Fruit fly (Drosophila melanogaster) whole organism, embryonic: ENCODE measurements around the gene CG32344.
A peak's percentile ranks its signal among the peaks of the same experiment; 100 is the strongest.

Experiments used
- B-H1 ChIP-seq: fragments of 200-800 bp; sonication (Bioruptor generic); IDR thresholded peaks from 3 replicates; pipeline ENCODE4 v1.3.6; 2022; ENCODE audit warnings: missing biosample characterization, missing genetic modification characterization
- CG10366 ChIP-seq: fragments of 200-800 bp; sonication (Bioruptor generic); IDR thresholded peaks from 2 replicates; pipeline ENCODE4 v1.3.6; 2022; ENCODE audit warnings: missing biosample characterization, missing genetic modification characterization
- CG10462 ChIP-seq: fragments of 200-800 bp; sonication (Bioruptor generic); optimal IDR thresholded peaks from 2 replicates; lab custom pipeline; 2016; ENCODE audit warnings: missing biosample characterization, missing genetic modification characterization
- CG10959 ChIP-seq: fragments of 200-800 bp; sonication (Bioruptor generic); IDR thresholded peaks from 2 replicates; pipeline ENCODE4 v1.3.6; 2022; ENCODE audit warnings: missing biosample characterization, missing genetic modification characterization
- CG1233 ChIP-seq: fragments of 200-800 bp; sonication (Bioruptor generic); optimal IDR thresholded peaks from 4 replicates; lab custom pipeline; 2018; ENCODE audit warnings: missing biosample characterization, mild to moderate bottlenecking, missing genetic modification characterization
- CG12391 ChIP-seq: fragments of 200-800 bp; sonication (Bioruptor generic); optimal IDR thresholded peaks from 3 replicates; lab custom pipeline; 2018; ENCODE audit warnings: missing biosample characterization, mild to moderate bottlenecking, missing genetic modification characterization, moderate library complexity
- CG13296 ChIP-seq: fragments of 200-800 bp; sonication (Bioruptor generic); optimal IDR thresholded peaks from 3 replicates; lab custom pipeline; 2018; ENCODE audit warnings: missing biosample characterization, mild to moderate bottlenecking, missing genetic modification characterization
- CG32532 ChIP-seq: fragments of 200-800 bp; sonication (Bioruptor generic); IDR thresholded peaks from 2 replicates; pipeline ENCODE4 v1.3.6; 2022; ENCODE audit warnings: missing biosample characterization, missing genetic modification characterization
- CG3407 ChIP-seq: fragments of 200-800 bp; sonication (Bioruptor generic); optimal IDR thresholded peaks from 2 replicates; lab custom pipeline; 2018; ENCODE audit warnings: missing biosample characterization, mild to moderate bottlenecking, missing genetic modification characterization
- CG34422 ChIP-seq: fragments of 200-800 bp; sonication (Bioruptor generic); IDR thresholded peaks from 3 replicates; pipeline ENCODE4 v1.3.6; 2022; ENCODE audit warnings: missing biosample characterization, missing genetic modification characterization
- CG3726 ChIP-seq: fragments of 200-800 bp; sonication (Bioruptor generic); IDR thresholded peaks from 3 replicates; pipeline ENCODE4, ENCODE4 v1.3.6; 2022; ENCODE audit warnings: missing biosample characterization, missing genetic modification characterization
- CG4328 ChIP-seq: fragments of 200-800 bp; sonication (Bioruptor generic); optimal IDR thresholded peaks from 3 replicates; lab custom pipeline; 2017; ENCODE audit warnings: missing biosample characterization, missing genetic modification reagents, missing genetic modification characterization
- CG4424 ChIP-seq: fragments of 200-800 bp; sonication (Bioruptor generic); optimal IDR thresholded peaks from 3 replicates; lab custom pipeline; 2016; ENCODE audit warnings: missing biosample characterization, missing genetic modification characterization
- CG6654 ChIP-seq: fragments of 200-800 bp; sonication (Bioruptor generic); optimal IDR thresholded peaks from 2 replicates; lab custom pipeline; 2017; ENCODE audit warnings: missing biosample characterization, mild to moderate bottlenecking, missing genetic modification characterization
- CG7987 ChIP-seq: fragments of 200-800 bp; sonication (Bioruptor generic); optimal IDR thresholded peaks from 2 replicates; lab custom pipeline; 2018; ENCODE audit warnings: missing biosample characterization, mild to moderate bottlenecking, missing genetic modification characterization, moderate library complexity
- CG8765 ChIP-seq: fragments of 200-800 bp; sonication (Bioruptor generic); IDR thresholded peaks from 2 replicates; pipeline ENCODE4 v1.3.6; 2022; ENCODE audit warnings: missing biosample characterization, missing genetic modification characterization
- Dip2 ChIP-seq: fragments of 200-800 bp; sonication (Bioruptor generic); IDR thresholded peaks from 2 replicates; pipeline ENCODE4 v1.3.6; 2022; ENCODE audit warnings: missing biosample characterization, missing genetic modification characterization
- Dll ChIP-seq: fragments of 200-800 bp; sonication (Bioruptor generic); IDR thresholded peaks from 4 replicates; pipeline ENCODE4 v1.3.6; 2022; ENCODE audit warnings: missing biosample characterization, missing genetic modification characterization; ENCODE audit not compliant: partially characterized antibody
- Drgx ChIP-seq: fragments of 200-800 bp; sonication (Bioruptor generic); IDR thresholded peaks from 2 replicates; pipeline ENCODE4 v1.3.6; 2022; ENCODE audit warnings: missing biosample characterization, missing genetic modification characterization
- GATAe ChIP-seq: fragments of 200-800 bp; sonication (Bioruptor generic); conservative IDR thresholded peaks from 2 replicates; pipeline ENCODE4 v1.3.6; 2022; ENCODE audit warnings: missing biosample characterization, missing genetic modification characterization
- H2.0 ChIP-seq: fragments of 200-800 bp; sonication (Bioruptor generic); IDR thresholded peaks from 2 replicates; pipeline ENCODE4 v1.3.6; 2022; ENCODE audit warnings: missing biosample characterization, missing genetic modification characterization
- Hr78 ChIP-seq, 2 experiments: fragments of 200-800 bp in 1 of 2; fragments of >200 bp in 1 of 2; sonication (Bioruptor generic) in 1 of 2; optimal IDR thresholded peaks; 2 replicates each; lab custom pipeline; 2017 to 2019; ENCODE audit warnings: missing biosample characterization in 2 of 2, missing genetic modification characterization in 2 of 2, mild to moderate bottlenecking in 1 of 2, moderate library complexity in 1 of 2
- Mad ChIP-seq: fragments of 200-800 bp; sonication (Bioruptor generic); optimal IDR thresholded peaks from 2 replicates; lab custom pipeline; 2016; ENCODE audit warnings: missing biosample characterization, missing genetic modification characterization
- NFAT ChIP-seq: fragments of 200-800 bp; sonication (Bioruptor generic); IDR thresholded peaks from 2 replicates; pipeline ENCODE4 v1.3.6; 2022; ENCODE audit warnings: missing biosample characterization, missing genetic modification characterization
- Oaz ChIP-seq: fragments of 200-800 bp; sonication (Bioruptor generic); IDR thresholded peaks from 2 replicates; pipeline ENCODE4 v1.3.6; 2022; ENCODE audit warnings: missing biosample characterization, missing genetic modification characterization
- Opbp ChIP-seq: fragments of 200-800 bp; sonication (Bioruptor generic); IDR thresholded peaks from 3 replicates; pipeline ENCODE4 v1.3.6; 2022; ENCODE audit warnings: missing biosample characterization, missing genetic modification characterization; ENCODE audit not compliant: partially characterized antibody
- Ravus ChIP-seq: fragments of 200-800 bp; sonication (Bioruptor generic); IDR thresholded peaks from 2 replicates; pipeline ENCODE4 v1.3.6; 2022; ENCODE audit warnings: missing biosample characterization, missing genetic modification characterization
- Six4 ChIP-seq: fragments of 200-800 bp; sonication (Bioruptor generic); optimal IDR thresholded peaks from 2 replicates; lab custom pipeline; 2016; ENCODE audit warnings: missing biosample characterization, missing genetic modification characterization
- Sox100B ChIP-seq: fragments of 200-800 bp; sonication (Bioruptor generic); optimal IDR thresholded peaks from 3 replicates; lab custom pipeline; 2018; ENCODE audit warnings: missing biosample characterization, mild to moderate bottlenecking, missing genetic modification characterization
- Tbp ChIP-seq: fragments of >200 bp; optimal IDR thresholded peaks from 2 replicates; lab custom pipeline; 2018; ENCODE audit warnings: missing biosample characterization, missing genetic modification characterization
- br ChIP-seq: fragments of >200 bp; optimal IDR thresholded peaks from 2 replicates; lab custom pipeline; 2017
- caup ChIP-seq: fragments of 200-800 bp; sonication (Bioruptor generic); optimal IDR thresholded peaks from 3 replicates; lab custom pipeline; 2017; ENCODE audit warnings: missing biosample characterization, mild to moderate bottlenecking, missing genetic modification characterization, moderate library complexity; ENCODE audit not compliant: severe bottlenecking
- corto ChIP-seq: fragments of 200-800 bp; sonication (Bioruptor generic); optimal IDR thresholded peaks from 2 replicates; lab custom pipeline; 2016; ENCODE audit warnings: missing biosample characterization, mild to moderate bottlenecking, missing genetic modification characterization, moderate library complexity
- crol ChIP-seq: fragments of 200-800 bp; sonication (Bioruptor generic); IDR thresholded peaks from 2 replicates; pipeline ENCODE4 v1.3.6; 2022; ENCODE audit warnings: missing biosample characterization, missing genetic modification characterization
- dati ChIP-seq: fragments of 200-800 bp; sonication (Bioruptor generic); IDR thresholded peaks from 2 replicates; pipeline ENCODE4 v1.3.6; 2022; ENCODE audit warnings: missing biosample characterization, missing genetic modification characterization
- ewg ChIP-seq: fragments of 200-800 bp; sonication (Bioruptor generic); optimal IDR thresholded peaks from 3 replicates; lab custom pipeline; 2017; ENCODE audit warnings: mild to moderate bottlenecking, missing biosample characterization, missing genetic modification reagents, missing genetic modification characterization
- gem ChIP-seq: fragments of 200-800 bp; sonication (Bioruptor generic); optimal IDR thresholded peaks from 2 replicates; lab custom pipeline; 2019; ENCODE audit warnings: missing biosample characterization, mild to moderate bottlenecking, missing genetic modification characterization, moderate library complexity
- gsb-n ChIP-seq: fragments of 200-800 bp; sonication (Bioruptor generic); optimal IDR thresholded peaks from 3 replicates; lab custom pipeline; 2018; ENCODE audit warnings: missing biosample characterization, mild to moderate bottlenecking, missing genetic modification characterization
- hb ChIP-seq: fragments of 200-800 bp; sonication (Bioruptor generic); IDR thresholded peaks from 3 replicates; pipeline ENCODE4 v1.3.6; 2022; ENCODE audit warnings: missing biosample characterization, missing genetic modification characterization; ENCODE audit not compliant: partially characterized antibody
- hth ChIP-seq: fragments of >200 bp; optimal IDR thresholded peaks from 2 replicates; lab custom pipeline; 2017; ENCODE audit warnings: inconsistent platforms
- jing ChIP-seq: fragments of 200-800 bp; sonication (Bioruptor generic); optimal IDR thresholded peaks from 2 replicates; lab custom pipeline; 2018; ENCODE audit warnings: missing biosample characterization, mild to moderate bottlenecking, missing genetic modification characterization
- lab ChIP-seq: fragments of 200-800 bp; sonication (Bioruptor generic); optimal IDR thresholded peaks from 3 replicates; lab custom pipeline; 2017; ENCODE audit warnings: missing biosample characterization, missing genetic modification characterization, mild to moderate bottlenecking, moderate library complexity, missing genetic modification reagents
- luna ChIP-seq: fragments of 200-800 bp; sonication (Bioruptor generic); optimal IDR thresholded peaks from 2 replicates; lab custom pipeline; 2016; ENCODE audit warnings: missing biosample characterization, missing genetic modification characterization
- pfk ChIP-seq: fragments of 200-800 bp; sonication (Bioruptor generic); optimal IDR thresholded peaks from 2 replicates; lab custom pipeline; 2018; ENCODE audit warnings: missing biosample characterization, mild to moderate bottlenecking, missing genetic modification characterization, moderate library complexity
- pnt ChIP-seq: fragments of 200-800 bp; sonication (Bioruptor generic); optimal IDR thresholded peaks from 3 replicates; lab custom pipeline; 2016; ENCODE audit warnings: missing biosample characterization, missing genetic modification characterization
- tin ChIP-seq: fragments of 200-800 bp; sonication (Bioruptor generic); optimal IDR thresholded peaks from 3 replicates; lab custom pipeline; 2016; ENCODE audit warnings: missing biosample characterization, missing genetic modification characterization
- trem ChIP-seq: fragments of 200-800 bp; optimal IDR thresholded peaks from 3 replicates; lab custom pipeline; 2019; ENCODE audit warnings: missing biosample characterization, mild to moderate bottlenecking, missing genetic modification characterization, moderate library complexity
- wek ChIP-seq: fragments of 200-800 bp; sonication (Bioruptor generic); optimal IDR thresholded peaks from 3 replicates; lab custom pipeline; 2018; ENCODE audit warnings: missing biosample characterization, mild to moderate bottlenecking, missing genetic modification characterization, moderate library complexity
- zen2 ChIP-seq: fragments of 200-800 bp; sonication (Bioruptor generic); IDR thresholded peaks from 3 replicates; pipeline ENCODE4 v1.3.6; 2022; ENCODE audit warnings: missing biosample characterization, missing genetic modification characterization; ENCODE audit not compliant: partially characterized antibody

CG32344 gene

dm6 chr3L:346656-347640, 22.4 kb upstream of the CG32344 start, which contains the start of gene mth (continued):
- TF ChIP-seq Sox100B (GFP tag; lab: Kevin White, UChicago) = peak; percentile 22
- TF ChIP-seq dati (GFP tag; lab: Robert Waterston, UW) = no peak
- TF ChIP-seq tin (GFP tag; lab: Kevin White, UChicago) = peak; percentile 21
- no peak for TF ChIP-seq NFAT (GFP tag; lab: Robert Waterston, UW)
- TF ChIP-seq Hr78 (GFP tag; optimal IDR thresholded peaks at IDR 0.05; lab: Kevin White, UChicago) = no peak
- no peak for TF ChIP-seq CG7987 (GFP tag; lab: Kevin White, UChicago)
- no peak for TF ChIP-seq gsb-n (tag; lab: Kevin White, UChicago)
- no peak for TF ChIP-seq GATAe (GFP tag; lab: Robert Waterston, UW)
- peak; percentile 63 for TF ChIP-seq CG32532 (GFP tag; lab: Robert Waterston, UW)
- TF ChIP-seq caup (GFP tag; lab: Kevin White, UChicago) = no peak
- TF ChIP-seq lab (GFP tag; lab: Kevin White, UChicago) = peak; percentile 8
- peak; percentile 63 for TF ChIP-seq gem (tag; lab: Kevin White, UChicago)
- peak; percentile 58 for TF ChIP-seq corto (GFP tag; lab: Kevin White, UChicago)
- TF ChIP-seq CG8765 (GFP tag; lab: Robert Waterston, UW) = peak; percentile 23; the same call in 1 of the 2 replicates
- peak; percentile 21 for TF ChIP-seq CG3407 (GFP tag; lab: Kevin White, UChicago)
- no peak for TF ChIP-seq CG13296 (GFP tag; lab: Kevin White, UChicago)
- TF ChIP-seq Tbp (GFP tag; lab: Kevin White, UChicago) = peak; percentile 40
- no peak for TF ChIP-seq CG34422
- TF ChIP-seq CG3726 (GFP tag; lab: Robert Waterston, UW) = no peak
- TF ChIP-seq pnt (GFP tag; lab: Kevin White, UChicago) = peak; percentile 28
- TF ChIP-seq Opbp (GFP tag; lab: Robert Waterston, UW) = peak; percentile 96
- TF ChIP-seq CG1233 (GFP tag; lab: Kevin White, UChicago) = no peak
- TF ChIP-seq Dll (GFP tag; lab: Robert Waterston, UW) = peak; percentile 99
- TF ChIP-seq H2.0 = no peak
- no peak for TF ChIP-seq Ravus (GFP tag; lab: Robert Waterston, UW)
- peak; percentile 77 for TF ChIP-seq trem (tag; lab: Kevin White, UChicago)
- TF ChIP-seq B-H1 (GFP tag; lab: Robert Waterston, UW) = no peak; the same call in 2 of the 3 replicates
- TF ChIP-seq CG12391 = peak; percentile 70
- TF ChIP-seq Dip2 (GFP tag; lab: Robert Waterston, UW) = no peak
- no peak for TF ChIP-seq hth (lab: Kevin White, UChicago)
- no peak for TF ChIP-seq Drgx
- TF ChIP-seq Oaz = no peak
- TF ChIP-seq CG10959 (GFP tag; lab: Robert Waterston, UW) = no peak
- TF ChIP-seq zen2 = peak; percentile 96
- no peak for TF ChIP-seq Six4 (GFP tag; lab: Kevin White, UChicago)
- TF ChIP-seq ewg (GFP tag; lab: Kevin White, UChicago) = peak; percentile 33
- no peak for TF ChIP-seq wek
- TF ChIP-seq Mad (GFP tag; lab: Kevin White, UChicago) = peak; percentile 43
- TF ChIP-seq pfk (GFP tag; lab: Kevin White, UChicago) = no peak
- TF ChIP-seq CG4424 (GFP tag; lab: Kevin White, UChicago) = peak; percentile 38
- no peak for TF ChIP-seq br
- TF ChIP-seq crol = no peak
- TF ChIP-seq CG10462 (GFP tag; lab: Kevin White, UChicago) = peak; percentile 24
- peak; percentile 51 for TF ChIP-seq CG10366
- TF ChIP-seq CG4328 = no peak
- no peak for TF ChIP-seq CG6654 (GFP tag; lab: Kevin White, UChicago)
- peak; percentile 99 for TF ChIP-seq hb (GFP tag; lab: Robert Waterston, UW)
- TF ChIP-seq luna (GFP tag; lab: Kevin White, UChicago) = peak; percentile 33
- no peak for TF ChIP-seq jing (GFP tag; lab: Kevin White, UChicago)
